Worm (Caenorhabditis elegans): Measurements from ENCODE around the gene dnj-5.

ce11 chrII:6891838-6892237, 33.7 kb upstream of the dnj-5 start:
- TF ChIP-seq sox-4 (tag; optimal IDR thresholded peaks at IDR 0.05) (no peak), ceh-9 (tag; optimal IDR thresholded peaks at IDR 0.05) (no peak), ztf-16 (tag; optimal IDR thresholded peaks at IDR 0.05) (no peak), nhr-11 (tag; optimal IDR thresholded peaks at IDR 0.05) (no peak), lin-11 (tag; optimal IDR thresholded peaks at IDR 0.05) (no peak), fkh-10 (GFP tag; optimal IDR thresholded peaks at IDR 0.05) (no peak), C08G9.2 (tag; optimal IDR thresholded peaks at IDR 0.05) (no peak), dmd-4 (tag; optimal IDR thresholded peaks at IDR 0.05; ENCODE audit: borderline replicate concordance) (no peak), mec-3 (tag; optimal IDR thresholded peaks at IDR 0.05; ENCODE audit: borderline replicate concordance) (no peak), odd-2 (tag; optimal IDR thresholded peaks at IDR 0.05) (no peak)
